Worm (Caenorhabditis elegans): ENCODE results near the gene K12H6.8.

Gene K12H6.8

ce11 chrII:2867701-2868100, 40.0 kb downstream of the K12H6.8 start, which contains the start of gene Y110A2AL.2:
TSS of gene Y110A2AL.2 (plus strand) at chrII:2868001.
- TF ChIP-seq lim-7 (GFP tag; IDR thresholded peaks at IDR 0.05) (no peak), pha-4 (GFP tag; IDR thresholded peaks at IDR 0.05) (no peak), pha-4 (tag; optimal IDR thresholded peaks at IDR 0.05) (no peak), spr-3 (GFP tag; optimal IDR thresholded peaks at IDR 0.05) (no peak), Y105C5A.15 (GFP tag; IDR thresholded peaks at IDR 0.05) (no peak), lin-13 (GFP tag; optimal IDR thresholded peaks at IDR 0.05) (no peak), ceh-32 (tag; optimal IDR thresholded peaks at IDR 0.05; ENCODE audit: poor library complexity) (no peak), mxl-2 (GFP tag; conservative IDR thresholded peaks at IDR 0.05) (no peak), snpc-4 (tag; optimal IDR thresholded peaks at IDR 0.05) (no peak), daf-8 (GFP tag; IDR thresholded peaks at IDR 0.05) (no peak), egl-43 (GFP tag; IDR thresholded peaks at IDR 0.05) (no peak), zfp-3 (GFP tag; conservative IDR thresholded peaks at IDR 0.05) (no peak), aly-2 (tag; optimal IDR thresholded peaks at IDR 0.05) (no peak), mdt-29 (GFP tag; IDR thresholded peaks at IDR 0.05) (no peak), ceh-28 (tag; optimal IDR thresholded peaks at IDR 0.05) (no peak), lin-1 (GFP tag; IDR thresholded peaks at IDR 0.05) (no peak), F44E2.7 (GFP tag; IDR thresholded peaks at IDR 0.05) (no peak), daf-16 (GFP tag; optimal IDR thresholded peaks at IDR 0.05) (no peak), daf-16 (tag; optimal IDR thresholded peaks at IDR 0.05) (no peak), attf-4 (tag; optimal IDR thresholded peaks at IDR 0.05) (no peak), F37D6.2 (tag; optimal IDR thresholded peaks at IDR 0.05) (no peak), dmd-8 (GFP tag; IDR thresholded peaks at IDR 0.05) (no peak)

ce11 chrII:2871816-2872215, 44.1 kb downstream of the K12H6.8 start, which contains the start of gene Y110A2AL.10:
TSS of gene Y110A2AL.10 (minus strand) at chrII:2871916.
- TF ChIP-seq D1046.2 (GFP tag; IDR thresholded peaks at IDR 0.05) (no peak), mep-1 (tag; optimal IDR thresholded peaks at IDR 0.05) (no peak), ztf-11 (tag; optimal IDR thresholded peaks at IDR 0.05) (no peak), php-3 (GFP tag; IDR thresholded peaks at IDR 0.05) (no peak), ceh-82 (tag; optimal IDR thresholded peaks at IDR 0.05) (no peak), nhr-28 (tag; optimal IDR thresholded peaks at IDR 0.05) (no peak), set-16 (GFP tag; IDR thresholded peaks at IDR 0.05) (no peak), dmd-9 (GFP tag; IDR thresholded peaks at IDR 0.05) (no peak), ama-1 (optimal IDR thresholded peaks at IDR 0.05) (no peak), tag-97 (GFP tag; IDR thresholded peaks at IDR 0.05) (no peak), aha-1 (tag) (no peak), madf-5 (GFP tag; IDR thresholded peaks at IDR 0.05) (no peak), nhr-102 (tag; optimal IDR thresholded peaks at IDR 0.05) (no peak), nhr-76 (tag; optimal IDR thresholded peaks at IDR 0.05) (no peak), ztf-7 (tag; optimal IDR thresholded peaks at IDR 0.05) (no peak), lin-15B (tag; optimal IDR thresholded peaks at IDR 0.05) (no peak), saeg-2 (GFP tag; IDR thresholded peaks at IDR 0.05) (no peak), Y75B8A.6 (GFP tag; IDR thresholded peaks at IDR 0.05) (no peak), F26F4.8 (GFP tag; conservative IDR thresholded peaks at IDR 0.05) (no peak), ces-1 (GFP tag; optimal IDR thresholded peaks at IDR 0.05) (no peak)

ce11 chrII:2874801-2875200, 47.1 kb downstream of the K12H6.8 start, which contains the start of gene Y110A2AL.1:
TSS of gene Y110A2AL.1 (plus strand) at chrII:2875101.
- no peak for TF ChIP-seq Y48G9A.11 (GFP tag; IDR thresholded peaks at IDR 0.05)
- no peak for TF ChIP-seq dmd-9 (GFP tag; IDR thresholded peaks at IDR 0.05)
- no peak for TF ChIP-seq ceh-32 (tag; optimal IDR thresholded peaks at IDR 0.05; ENCODE audit: poor library complexity)
- TF ChIP-seq mxl-2 (GFP tag; conservative IDR thresholded peaks at IDR 0.05) = no peak

All from whole organism, L4 larva.